Worm (Caenorhabditis elegans): ENCODE data around the gene ugt-41.
A peak's percentile ranks its signal among the peaks of the same experiment; 100 is the strongest.

The ugt-41 gene

DNA sequence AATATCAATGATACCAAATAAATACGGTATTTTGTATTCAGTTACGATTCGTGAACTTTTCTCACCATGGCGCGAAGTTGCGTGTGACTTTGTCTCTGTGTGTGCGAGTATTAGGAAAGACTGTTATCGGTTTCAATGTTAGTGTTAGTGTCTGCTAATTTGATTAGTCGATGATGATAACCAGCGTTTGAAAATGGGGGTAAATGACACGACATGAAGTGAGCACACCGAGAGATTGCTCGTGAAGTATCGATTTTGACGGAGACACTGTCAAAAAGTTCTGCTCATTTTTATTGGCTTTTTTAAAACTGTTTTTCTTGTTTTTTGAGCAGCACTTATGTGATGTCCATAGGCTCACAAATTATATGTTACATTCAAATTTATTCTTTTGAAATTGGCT lies 35.0 kb upstream of the ugt-41 start (continued):
- TF ChIP-seq hrde-1 (tag; optimal IDR thresholded peaks at IDR 0.05; ENCODE audit: borderline replicate concordance) (peak; percentile 82), pbrm-1 (GFP tag; IDR thresholded peaks at IDR 0.05) (peak; percentile 39; the same call in 1 of the 2 replicates), bed-2 (GFP tag; IDR thresholded peaks at IDR 0.05) (no peak), die-1 (tag; optimal IDR thresholded peaks at IDR 0.05) (no peak), Y95B8A.8 (GFP tag; IDR thresholded peaks at IDR 0.05) (0 out of 2 replicates have a peak, but pooled peaks have one; percentile 42), egl-44 (GFP tag; IDR thresholded peaks at IDR 0.05) (no peak), repo-1 (tag; optimal IDR thresholded peaks at IDR 0.05) (peak; percentile 79), snpc-1.1 (tag; optimal IDR thresholded peaks at IDR 0.05; ENCODE audit: insufficient read depth) (peak; percentile 13), sptf-2 (GFP tag; optimal IDR thresholded peaks at IDR 0.05) (no peak), lir-1 (GFP tag; conservative IDR thresholded peaks at IDR 0.05) (no peak), attf-6 (GFP tag; IDR thresholded peaks at IDR 0.05) (peak; percentile 64), Y56A3A.18 (GFP tag; IDR thresholded peaks at IDR 0.05) (0 out of 2 replicates have a peak, but pooled peaks have one; percentile 54), T07F8.4 (tag; optimal IDR thresholded peaks at IDR 0.05) (no peak), atf-7 (tag; optimal IDR thresholded peaks at IDR 0.05) (peak; percentile 40), madf-3 (GFP tag; IDR thresholded peaks at IDR 0.05) (peak; percentile 93), Y67H2A.10 (GFP tag; conservative IDR thresholded peaks at IDR 0.05) (no peak), attf-5 (GFP tag; optimal IDR thresholded peaks at IDR 0.05) (peak; percentile 41), tbx-9 (tag; optimal IDR thresholded peaks at IDR 0.05; ENCODE audit: borderline replicate concordance) (peak; percentile 78), F37B4.10 (GFP tag; IDR thresholded peaks at IDR 0.05) (no peak), chd-7 (tag; optimal IDR thresholded peaks at IDR 0.05) (peak; percentile 43), B0336.3 (GFP tag; IDR thresholded peaks at IDR 0.05) (peak; percentile 88), sdz-38 (tag; optimal IDR thresholded peaks at IDR 0.05) (no peak), nhr-27 (tag; optimal IDR thresholded peaks at IDR 0.05) (no peak), zfh-2 (GFP tag; conservative IDR thresholded peaks at IDR 0.05) (no peak), ccch-3 (GFP tag; optimal IDR thresholded peaks at IDR 0.05) (no peak), ceh-40 (GFP tag; IDR thresholded peaks at IDR 0.05) (0 out of 2 replicates have a peak, but pooled peaks have one; percentile 45), ztf-6 (GFP tag; IDR thresholded peaks at IDR 0.05) (no peak), somi-1 (GFP tag; optimal IDR thresholded peaks at IDR 0.05) (peak; percentile 30), him-1 (tag; optimal IDR thresholded peaks at IDR 0.05) (peak; percentile 76), mel-28 (tag; optimal IDR thresholded peaks at IDR 0.05; ENCODE audit: borderline replicate concordance) (no peak), ekl-4 (GFP tag; IDR thresholded peaks at IDR 0.05) (peak; percentile 72), nhr-80 (tag; optimal IDR thresholded peaks at IDR 0.05) (peak; percentile 95), zim-3 (tag; optimal IDR thresholded peaks at IDR 0.05) (no peak), ztf-22 (GFP tag; optimal IDR thresholded peaks at IDR 0.05) (peak; percentile 4), tlf-1 (GFP tag; optimal IDR thresholded peaks at IDR 0.05) (peak; percentile 71), lsy-27 (tag; optimal IDR thresholded peaks at IDR 0.05; ENCODE audit: borderline replicate concordance, insufficient read depth) (no peak), lin-40 (tag; optimal IDR thresholded peaks at IDR 0.05) (peak; percentile 29), T26A5.8 (tag; optimal IDR thresholded peaks at IDR 0.05) (no peak), gei-17 (GFP tag; optimal IDR thresholded peaks at IDR 0.05) (no peak), efl-1 (GFP tag; optimal IDR thresholded peaks at IDR 0.05) (no peak), F57A8.1 (GFP tag; optimal IDR thresholded peaks at IDR 0.05) (no peak), xnd-1 (tag; optimal IDR thresholded peaks at IDR 0.05) (peak; percentile 56), cebp-1 (GFP tag; IDR thresholded peaks at IDR 0.05) (peak; percentile 32; the same call in 1 of the 2 replicates), cebp-1 (tag; optimal IDR thresholded peaks at IDR 0.05) (peak; percentile 65), F39B2.1 (GFP tag; IDR thresholded peaks at IDR 0.05) (no peak), ama-1 (optimal IDR thresholded peaks at IDR 0.05) (peak; percentile 48), ama-1 (GFP tag; optimal IDR thresholded peaks at IDR 0.05) (peak in 1 of 2 experiments; percentile 73), nhr-90 (tag; optimal IDR thresholded peaks at IDR 0.05) (peak; percentile 22), hsf-1 (GFP tag; IDR thresholded peaks at IDR 0.05) (peak; percentile 72)
